Worm (Caenorhabditis elegans) whole organism, L1 larva: ENCODE data around the gene best-7.

Source experiments
- C16A3.4 ChIP-seq: fragments of 150-350 bp; optimal IDR thresholded peaks from 2 replicates; lab custom pipeline; 2014; ENCODE audit warnings: missing biosample characterization, missing genetic modification characterization
- Y116A8C.19 ChIP-seq: sonication (generic microtip); optimal IDR thresholded peaks from 2 replicates; lab custom pipeline; 2016; ENCODE audit warnings: missing compliant biosample characterization, missing genetic modification characterization, borderline replicate concordance
- aly-2 ChIP-seq: fragments of 150-350 bp; optimal IDR thresholded peaks from 2 replicates; lab custom pipeline; 2014; ENCODE audit warnings: missing biosample characterization, missing genetic modification characterization
- ama-1 ChIP-seq: fragments of 150-350 bp; optimal IDR thresholded peaks from 2 replicates; lab custom pipeline; 2014
- blmp-1 ChIP-seq: fragments of 150-350 bp; optimal IDR thresholded peaks from 2 replicates; lab custom pipeline; 2014; ENCODE audit warnings: missing biosample characterization, missing genetic modification characterization
- ceh-63 ChIP-seq: fragments of 200-800 bp; sonication (Bioruptor generic); optimal IDR thresholded peaks from 2 replicates; lab custom pipeline; 2018; ENCODE audit warnings: mild to moderate bottlenecking, missing genetic modification characterization, missing compliant biosample characterization
- ceh-90 ChIP-seq: sonication (generic microtip); optimal IDR thresholded peaks from 2 replicates; lab custom pipeline; 2016; ENCODE audit warnings: missing genetic modification characterization, missing compliant biosample characterization
- dpl-1 ChIP-seq, 3 experiments: fragments of 150-350 bp in 2 of 3; sonication (generic microtip) in 1 of 3; optimal IDR thresholded peaks; 2 replicates each; lab custom pipeline; 2014 to 2017; ENCODE audit warnings: missing biosample characterization in 3 of 3, missing genetic modification characterization in 3 of 3, missing genetic modification reagents in 3 of 3
- efl-1 ChIP-seq, 4 experiments: fragments of 150-350 bp; optimal IDR thresholded peaks in 3 of 4; peaks in 1 of 4; 1 replicate in 1 of 4; 2 replicates in 3 of 4; lab custom pipeline; 2014; ENCODE audit warnings: missing biosample characterization in 2 of 4, missing genetic modification characterization in 2 of 4, missing genetic modification reagents in 2 of 4
- efl-3 ChIP-seq: fragments of 200-800 bp; sonication (Bioruptor generic); optimal IDR thresholded peaks from 2 replicates; lab custom pipeline; 2018; ENCODE audit warnings: mild to moderate bottlenecking, missing genetic modification characterization, missing compliant biosample characterization
- egl-13 ChIP-seq: sonication (generic microtip); optimal IDR thresholded peaks from 2 replicates; lab custom pipeline; 2016; ENCODE audit warnings: missing genotype, missing genetic modification reagents, missing genetic modification characterization, missing compliant biosample characterization
- egl-27 ChIP-seq, 2 experiments: fragments of 150-350 bp in 1 of 2; sonication (generic microtip); optimal IDR thresholded peaks; 3 replicates each; lab custom pipeline; 2017 to 2018; ENCODE audit warnings: missing biosample characterization in 2 of 2, missing genetic modification characterization in 2 of 2, missing genetic modification reagents in 2 of 2
- elt-2 ChIP-seq: sonication (generic microtip); optimal IDR thresholded peaks from 2 replicates; lab custom pipeline; 2016; ENCODE audit warnings: missing genetic modification characterization, mild to moderate bottlenecking, inconsistent platforms, missing compliant biosample characterization, missing genetic modification reagents
- fkh-4 ChIP-seq: sonication (generic microtip); optimal IDR thresholded peaks from 2 replicates; lab custom pipeline; 2016; ENCODE audit warnings: missing compliant biosample characterization, missing genetic modification characterization, borderline replicate concordance
- fos-1 ChIP-seq: fragments of 150-350 bp; optimal IDR thresholded peaks from 2 replicates; lab custom pipeline; 2014; ENCODE audit warnings: missing biosample characterization, missing genetic modification characterization
- irx-1 ChIP-seq: sonication (generic microtip); optimal IDR thresholded peaks from 2 replicates; lab custom pipeline; 2016; ENCODE audit warnings: missing genetic modification characterization, missing compliant biosample characterization
- isw-1 ChIP-seq: fragments of 200-800 bp; sonication (Bioruptor generic); IDR thresholded peaks from 2 replicates; pipeline ENCODE4 v1.3.6; 2022; ENCODE audit warnings: missing genetic modification characterization, missing compliant biosample characterization
- lin-14 ChIP-seq: fragments of 200-800 bp; sonication (Bioruptor generic); optimal IDR thresholded peaks from 2 replicates; lab custom pipeline; 2018; ENCODE audit warnings: mild to moderate bottlenecking, missing genetic modification characterization, moderate library complexity, missing compliant biosample characterization
- mab-9 ChIP-seq: fragments of 200-800 bp; sonication (Bioruptor generic); IDR thresholded peaks from 2 replicates; pipeline ENCODE4 v1.3.6; 2022; ENCODE audit warnings: missing genetic modification reagents, missing genetic modification characterization, missing compliant biosample characterization
- nhr-11 ChIP-seq: fragments of 150-350 bp; optimal IDR thresholded peaks from 2 replicates; lab custom pipeline; 2014; ENCODE audit warnings: missing biosample characterization, missing genetic modification characterization
- nhr-19 ChIP-seq: fragments of 200-800 bp; sonication (Bioruptor generic); conservative IDR thresholded peaks from 2 replicates; pipeline ENCODE4 v1.3.6; 2022; ENCODE audit warnings: missing genetic modification characterization, missing compliant biosample characterization
- nhr-20 ChIP-seq: sonication (generic microtip); optimal IDR thresholded peaks from 2 replicates; lab custom pipeline; 2016; ENCODE audit warnings: mild to moderate bottlenecking, missing genetic modification characterization, missing compliant biosample characterization
- nhr-84 ChIP-seq: sonication (generic microtip); optimal IDR thresholded peaks from 2 replicates; lab custom pipeline; 2017; ENCODE audit warnings: missing biosample characterization, missing genetic modification characterization
- pag-3 ChIP-seq: sonication (generic microtip); optimal IDR thresholded peaks from 2 replicates; lab custom pipeline; 2017; ENCODE audit warnings: missing genetic modification characterization, mild to moderate bottlenecking, missing compliant biosample characterization, antibody characterized with exemption, borderline replicate concordance; ENCODE audit not compliant: insufficient read depth
- pax-3 ChIP-seq: fragments of 200-800 bp; sonication (Bioruptor generic); optimal IDR thresholded peaks from 2 replicates; lab custom pipeline; 2018; ENCODE audit warnings: mild to moderate bottlenecking, missing genetic modification characterization, moderate library complexity, missing compliant biosample characterization
- rnt-1 ChIP-seq: sonication (generic microtip); optimal IDR thresholded peaks from 2 replicates; lab custom pipeline; 2016; ENCODE audit warnings: mild to moderate bottlenecking, missing genetic modification characterization, moderate library complexity, missing compliant biosample characterization
- snu-23 ChIP-seq: sonication (generic microtip); optimal IDR thresholded peaks from 2 replicates; lab custom pipeline; 2016; ENCODE audit warnings: missing genetic modification characterization, missing compliant biosample characterization
- sox-4 ChIP-seq: sonication (generic microtip); optimal IDR thresholded peaks from 2 replicates; lab custom pipeline; 2016; ENCODE audit warnings: missing genetic modification characterization, missing compliant biosample characterization
- unc-30 ChIP-seq: sonication (generic microtip); optimal IDR thresholded peaks from 2 replicates; lab custom pipeline; 2017; ENCODE audit warnings: missing biosample characterization, missing genetic modification characterization
- unc-62 ChIP-seq: fragments of 150-350 bp; optimal IDR thresholded peaks from 2 replicates; lab custom pipeline; 2014; ENCODE audit warnings: missing biosample characterization, missing genetic modification reagents, missing genetic modification characterization
- xbp-1 ChIP-seq: sonication (generic microtip); optimal IDR thresholded peaks from 2 replicates; lab custom pipeline; 2016; ENCODE audit warnings: missing genetic modification characterization, missing compliant biosample characterization
- zag-1 ChIP-seq: fragments of 150-350 bp; optimal IDR thresholded peaks from 2 replicates; lab custom pipeline; 2014; ENCODE audit warnings: missing biosample characterization, missing genetic modification characterization
- ztf-4 ChIP-seq: fragments of 150-350 bp; optimal IDR thresholded peaks from 2 replicates; lab custom pipeline; 2014; ENCODE audit warnings: missing biosample characterization, missing genetic modification characterization

best-7 gene

ce11 chrIV:11248031-11248631 is 18.0 kb upstream of the best-7 start, which contains the start of gene C05C12.4:
Gene C05C12.4, minus strand, starts transcription at chrIV:11248081.
- no peak for TF ChIP-seq nhr-84 (tag; lab: Kevin White, UChicago)
- no peak for TF ChIP-seq xbp-1 (tag; lab: Kevin White, UChicago)
- TF ChIP-seq efl-1 (optimal IDR thresholded peaks at IDR 0.05; lab: Kevin White, UChicago) = no peak
- TF ChIP-seq efl-1 (GFP tag; optimal IDR thresholded peaks at IDR 0.05 in 1 of 2; lab: Kevin White, UChicago) = peak in 1 of 2 experiments; percentile 14
- TF ChIP-seq elt-2 = peak; percentile 18

ce11 chrIV:11247434-11247833 is 17.3 kb upstream of the best-7 start:
- no peak for TF ChIP-seq egl-27 (tag; optimal IDR thresholded peaks at IDR 0.05; lab: Kevin White, UChicago)
- TF ChIP-seq C16A3.4 (tag; lab: Kevin White, UChicago) = peak; percentile 26
- TF ChIP-seq, all 84 proteins: peak for 1

- TF ChIP-seq nhr-20 (no peak), fkh-4 (tag; lab: Kevin White, UChicago) (no peak), nhr-19 (no peak), xbp-1 (tag; lab: Kevin White, UChicago) (no peak), pax-3 (tag; lab: Kevin White, UChicago) (no peak), irx-1 (tag; lab: Kevin White, UChicago) (no peak), fos-1 (tag; lab: Kevin White, UChicago) (no peak)
- TF ChIP-seq, all 84 proteins: peak for 0
These were observed 11.3 kb upstream of the best-7 start, which contains the start of gene C05C12.6 for ce11 chrIV:11241368-11241767. Gene C05C12.6, minus strand, starts transcription at chrIV:11241468.

- TF ChIP-seq lin-14 (GFP tag; lab: Kevin White, UChicago) = peak; percentile 49
- TF ChIP-seq dpl-1 (GFP tag; optimal IDR thresholded peaks at IDR 0.05; lab: Kevin White, UChicago) = no peak
These were observed 5.6 kb upstream of the best-7 start for ce11 chrIV:11235755-11236154.

- TF ChIP-seq mab-9 (GFP tag; lab: Robert Waterston, UW) (no peak), fos-1 (tag; lab: Kevin White, UChicago) (no peak), aly-2 (tag; lab: Kevin White, UChicago) (no peak), pax-3 (tag; lab: Kevin White, UChicago) (no peak), pag-3 (no peak), elt-2 (no peak)
- TF ChIP-seq, all 84 proteins: peak for 0
These were observed 1.3 kb upstream of the best-7 start for ce11 chrIV:11231376-11231775.

ce11 chrIV:11229013-11229412 is 1.1 kb downstream of the best-7 start:
- no peak for TF ChIP-seq Y116A8C.19 (tag; lab: Kevin White, UChicago)
- TF ChIP-seq efl-1 (optimal IDR thresholded peaks at IDR 0.05; lab: Kevin White, UChicago) = no peak
- TF ChIP-seq efl-1 (GFP tag; optimal IDR thresholded peaks at IDR 0.05 in 1 of 2; lab: Kevin White, UChicago) = peak in 1 of 2 experiments; percentile 78

- TF ChIP-seq blmp-1 = no peak
- TF ChIP-seq ztf-4 (tag; lab: Kevin White, UChicago) = no peak
- TF ChIP-seq ceh-63 = no peak
- no peak for TF ChIP-seq rnt-1 (tag; lab: Kevin White, UChicago)
- no peak for TF ChIP-seq sox-4 (tag; lab: Kevin White, UChicago)
- no peak for TF ChIP-seq ama-1 (lab: Kevin White, UChicago)
- no peak for TF ChIP-seq unc-62
- no peak for TF ChIP-seq ceh-90 (tag; lab: Kevin White, UChicago)
- TF ChIP-seq zag-1 (tag; lab: Kevin White, UChicago) = no peak
- no peak for TF ChIP-seq unc-30 (tag; lab: Kevin White, UChicago)
- TF ChIP-seq dpl-1 (GFP tag; optimal IDR thresholded peaks at IDR 0.05; lab: Kevin White, UChicago) = no peak
- no peak for TF ChIP-seq efl-3 (GFP tag; lab: Kevin White, UChicago)
- TF ChIP-seq egl-13 (tag; lab: Kevin White, UChicago) = no peak
- TF ChIP-seq nhr-20 = no peak
- TF ChIP-seq isw-1 = no peak
- no peak for TF ChIP-seq snu-23
- TF ChIP-seq irx-1 (tag; lab: Kevin White, UChicago) = no peak
- TF ChIP-seq nhr-11 (tag; lab: Kevin White, UChicago) = no peak
- TF ChIP-seq, all 84 proteins: peak for 0
These were observed 3.6 kb downstream of the best-7 start for ce11 chrIV:11226545-11226944.
